Worm (Caenorhabditis elegans) whole organism, L2 larva: Measurements from ENCODE around the gene T02H6.8.

Experiments used
- Y55F3AM.14 ChIP-seq: fragments of 200-800 bp; sonication (Bioruptor generic); optimal IDR thresholded peaks from 2 replicates; lab custom pipeline; 2018; ENCODE audit warnings: mild to moderate bottlenecking, missing genetic modification characterization, missing compliant biosample characterization
- lin-39 ChIP-seq: fragments of 150-350 bp; optimal IDR thresholded peaks from 2 replicates; lab custom pipeline; 2014; ENCODE audit warnings: missing biosample characterization, missing genetic modification reagents, missing genetic modification characterization
- lsy-2 ChIP-seq, 2 experiments: fragments of 150-350 bp in 1 of 2; sonication (generic microtip) in 1 of 2; optimal IDR thresholded peaks; 2 replicates each; lab custom pipeline; 2014 to 2017; ENCODE audit warnings: missing biosample characterization in 2 of 2, missing genetic modification characterization in 2 of 2
- mbf-1 ChIP-seq: sonication (generic microtip); optimal IDR thresholded peaks from 2 replicates; lab custom pipeline; 2017; ENCODE audit warnings: missing biosample characterization, missing genetic modification characterization
- sem-4 ChIP-seq: fragments of 150-350 bp; optimal IDR thresholded peaks from 2 replicates; lab custom pipeline; 2014; ENCODE audit warnings: missing biosample characterization, missing genetic modification reagents, missing genetic modification characterization
- snpc-4 ChIP-seq: fragments of 150-350 bp; optimal IDR thresholded peaks from 2 replicates; lab custom pipeline; 2014; ENCODE audit warnings: missing biosample characterization, missing genetic modification characterization
- unc-39 ChIP-seq: fragments of 150-350 bp; optimal IDR thresholded peaks from 2 replicates; lab custom pipeline; 2014; ENCODE audit warnings: missing biosample characterization, missing genetic modification characterization
- unc-55 ChIP-seq: fragments of 150-350 bp; sonication (generic microtip); optimal IDR thresholded peaks from 3 replicates; lab custom pipeline; 2014; ENCODE audit warnings: missing biosample characterization, missing genetic modification reagents, missing genetic modification characterization

ce11 chrII:651324-651723 is 29.3 kb upstream of the T02H6.8 start:
- TF ChIP-seq Y55F3AM.14 (GFP tag; lab: Kevin White, UChicago) (no peak), lin-39 (no peak), snpc-4 (no peak), unc-39 (no peak), lsy-2 (tag; optimal IDR thresholded peaks at IDR 0.05; lab: Kevin White, UChicago) (no peak), sem-4 (tag; lab: Kevin White, UChicago) (no peak), mbf-1 (tag; lab: Kevin White, UChicago) (no peak), unc-55 (GFP tag; lab: Kevin White, UChicago) (no peak)
